Worm (Caenorhabditis elegans) whole organism, midembryonic: ENCODE measurements around the gene chca-1.

Experiments used
- T22C8.4 ChIP-seq: fragments of 200-800 bp; sonication (Bioruptor generic); IDR thresholded peaks from 2 replicates; pipeline ENCODE4 v1.3.6; 2022; ENCODE audit warnings: missing genetic modification characterization, missing compliant biosample characterization
- cog-1 ChIP-seq: sonication (generic microtip); optimal IDR thresholded peaks from 2 replicates; lab custom pipeline; 2016; ENCODE audit warnings: missing genetic modification characterization, missing compliant biosample characterization
- tab-1 ChIP-seq: fragments of 200-800 bp; sonication (Bioruptor generic); IDR thresholded peaks from 2 replicates; pipeline ENCODE4 v1.3.6; 2022; ENCODE audit warnings: missing genetic modification characterization, missing compliant biosample characterization
- ztf-23 ChIP-seq: fragments of 200-800 bp; sonication (Bioruptor generic); IDR thresholded peaks from 2 replicates; pipeline ENCODE4 v1.3.6; 2022; ENCODE audit warnings: missing genetic modification reagents, missing genetic modification characterization, missing compliant biosample characterization
- ztf-29 ChIP-seq: fragments of 200-800 bp; sonication (Bioruptor generic); IDR thresholded peaks from 2 replicates; pipeline ENCODE4 v1.3.6; 2022; ENCODE audit warnings: missing genetic modification reagents, missing genetic modification characterization, missing compliant biosample characterization

- TF ChIP-seq ztf-23 (GFP tag; lab: Robert Waterston, UW): no peak
- no peak for TF ChIP-seq tab-1 (GFP tag; lab: Robert Waterston, UW)
- TF ChIP-seq ztf-29 (GFP tag; lab: Robert Waterston, UW): no peak
- no peak for TF ChIP-seq cog-1 (tag; lab: Kevin White, UChicago)
- no peak for TF ChIP-seq T22C8.4 (GFP tag; lab: Robert Waterston, UW)
Measured at ce11 chrIV:9668103-9668672, 17.0 kb downstream of the chca-1 start.
